Worm (Caenorhabditis elegans) whole organism, L4 larva: ENCODE measurements around the gene F56C3.7.

Experiments used
- fos-1 ChIP-seq: fragments of 150-350 bp; optimal IDR thresholded peaks from 2 replicates; lab custom pipeline; 2014; ENCODE audit warnings: missing biosample characterization, missing genetic modification characterization
- lir-3 ChIP-seq: sonication (generic microtip); optimal IDR thresholded peaks from 2 replicates; lab custom pipeline; 2016; ENCODE audit warnings: mild to moderate bottlenecking, missing genetic modification characterization, missing compliant biosample characterization
- nhr-77 ChIP-seq: fragments of 150-350 bp; optimal IDR thresholded peaks from 2 replicates; lab custom pipeline; 2014; ENCODE audit warnings: missing biosample characterization, missing genetic modification characterization
- pha-4 ChIP-seq, 2 experiments: fragments of 150-350 bp in 1 of 2; fragments of 200-800 bp in 1 of 2; sonication (Bioruptor generic) in 1 of 2; IDR thresholded peaks in 1 of 2; optimal IDR thresholded peaks in 1 of 2; 2 replicates each; pipeline versions ENCODE4 v1.3.6 to Lab custom; 2014 to 2022; ENCODE audit warnings: missing genetic modification characterization in 2 of 2, missing genetic modification reagents in 2 of 2, missing biosample characterization in 1 of 2, missing compliant biosample characterization in 1 of 2
- snpc-1.2 ChIP-seq: fragments of 200-800 bp; sonication (Bioruptor generic); IDR thresholded peaks from 2 replicates; pipeline ENCODE4 v1.3.6; 2022; ENCODE audit warnings: missing genetic modification reagents, missing genetic modification characterization, missing compliant biosample characterization

- TF ChIP-seq nhr-77 (tag; lab: Kevin White, UChicago) (peak; percentile 99), pha-4 (GFP tag; IDR thresholded peaks at IDR 0.05; lab: Robert Waterston, UW) (peak; percentile 84), pha-4 (tag; optimal IDR thresholded peaks at IDR 0.05; lab: Kevin White, UChicago) (peak; percentile 95), fos-1 (tag; lab: Kevin White, UChicago) (peak; percentile 85), lir-3 (tag; lab: Kevin White, UChicago) (peak; percentile 78), snpc-1.2 (GFP tag; lab: Robert Waterston, UW) (no peak)
These were observed 25.8 kb downstream of the F56C3.7 start for ce11 chrX:1344818-1345217.
